Fruit fly (Drosophila melanogaster) whole organism, embryonic: ENCODE data around the gene CG34450.

Experiments used
- ATbp ChIP-seq: fragments of 200-800 bp; sonication (Bioruptor generic); optimal IDR thresholded peaks from 2 replicates; lab custom pipeline; 2017; ENCODE audit warnings: missing biosample characterization, mild to moderate bottlenecking, missing genetic modification characterization, missing genetic modification reagents
- Abd-B ChIP-seq: fragments of 200-800 bp; sonication (Bioruptor generic); optimal IDR thresholded peaks from 2 replicates; lab custom pipeline; 2018; ENCODE audit warnings: missing biosample characterization, mild to moderate bottlenecking, missing genetic modification characterization, moderate library complexity
- Aef1 ChIP-seq: fragments of 200-800 bp; sonication (Bioruptor generic); IDR thresholded peaks from 3 replicates; pipeline ENCODE4 v1.3.6; 2022; ENCODE audit warnings: missing biosample characterization, missing genetic modification characterization
- CG10267 ChIP-seq: fragments of 200-800 bp; sonication (Bioruptor generic); optimal IDR thresholded peaks from 2 replicates; lab custom pipeline; 2018; ENCODE audit warnings: missing biosample characterization, mild to moderate bottlenecking, missing genetic modification characterization, moderate library complexity
- CG10959 ChIP-seq: fragments of 200-800 bp; sonication (Bioruptor generic); IDR thresholded peaks from 2 replicates; pipeline ENCODE4 v1.3.6; 2022; ENCODE audit warnings: missing biosample characterization, missing genetic modification characterization
- CG11560 ChIP-seq: fragments of 200-800 bp; sonication (Bioruptor generic); IDR thresholded peaks from 3 replicates; pipeline ENCODE4 v1.3.6; 2022; ENCODE audit warnings: missing biosample characterization, missing genetic modification characterization
- CG12391 ChIP-seq: fragments of 200-800 bp; sonication (Bioruptor generic); optimal IDR thresholded peaks from 3 replicates; lab custom pipeline; 2018; ENCODE audit warnings: missing biosample characterization, mild to moderate bottlenecking, missing genetic modification characterization, moderate library complexity
- CG12659 ChIP-seq: fragments of 200-800 bp; sonication (Bioruptor generic); optimal IDR thresholded peaks from 3 replicates; lab custom pipeline; 2017; ENCODE audit warnings: mild to moderate bottlenecking, missing biosample characterization, missing genetic modification reagents, missing genetic modification characterization
- CG13624 ChIP-seq: fragments of 200-800 bp; sonication (Bioruptor generic); optimal IDR thresholded peaks from 2 replicates; lab custom pipeline; 2016; ENCODE audit warnings: missing biosample characterization, missing genetic modification characterization
- CG15514 ChIP-seq: fragments of 200-800 bp; sonication (Bioruptor generic); optimal IDR thresholded peaks from 3 replicates; lab custom pipeline; 2017; ENCODE audit warnings: missing biosample characterization, missing genetic modification characterization, mild to moderate bottlenecking, moderate library complexity, missing genetic modification reagents
- CG16779 ChIP-seq: fragments of 200-800 bp; sonication (Bioruptor generic); IDR thresholded peaks from 2 replicates; pipeline ENCODE4 v1.3.6; 2022; ENCODE audit warnings: missing biosample characterization, missing genetic modification characterization
- CG2120 ChIP-seq: fragments of 200-800 bp; sonication (Bioruptor generic); optimal IDR thresholded peaks from 3 replicates; lab custom pipeline; 2016; ENCODE audit warnings: missing biosample characterization, missing genetic modification characterization
- CG43689 ChIP-seq: fragments of 200-800 bp; sonication (Bioruptor generic); IDR thresholded peaks from 2 replicates; pipeline ENCODE4 v1.3.6; 2022; ENCODE audit warnings: missing biosample characterization, missing genetic modification characterization
- CG4617 ChIP-seq: fragments of 200-800 bp; sonication (Bioruptor generic); optimal IDR thresholded peaks from 3 replicates; lab custom pipeline; 2016; ENCODE audit warnings: missing biosample characterization, missing genetic modification characterization, borderline replicate concordance
- CG6791 ChIP-seq: fragments of 200-800 bp; sonication (Bioruptor generic); IDR thresholded peaks from 3 replicates; pipeline ENCODE4 v1.3.6; 2022; ENCODE audit warnings: missing biosample characterization, missing genetic modification characterization; ENCODE audit not compliant: partially characterized antibody
- CG8089 ChIP-seq: fragments of 200-800 bp; sonication (Bioruptor generic); optimal IDR thresholded peaks from 3 replicates; lab custom pipeline; 2016; ENCODE audit warnings: missing biosample characterization, missing genetic modification characterization
- CG8924 ChIP-seq: fragments of 200-800 bp; optimal IDR thresholded peaks from 3 replicates; lab custom pipeline; 2019; ENCODE audit warnings: missing biosample characterization, mild to moderate bottlenecking, missing genetic modification characterization, moderate library complexity
- CG9797 ChIP-seq: fragments of 200-800 bp; sonication (Bioruptor generic); optimal IDR thresholded peaks from 3 replicates; lab custom pipeline; 2018; ENCODE audit warnings: missing biosample characterization, mild to moderate bottlenecking, missing genetic modification characterization
- CG9932 ChIP-seq: fragments of 200-800 bp; sonication (Bioruptor generic); IDR thresholded peaks from 2 replicates; pipeline ENCODE4 v1.3.6; 2022; ENCODE audit warnings: missing biosample characterization, missing genetic modification characterization
- CHES-1-like ChIP-seq: fragments of 200-800 bp; sonication (Bioruptor generic); optimal IDR thresholded peaks from 2 replicates; lab custom pipeline; 2016; ENCODE audit warnings: missing biosample characterization, missing genetic modification characterization
- Camta ChIP-seq: fragments of 200-800 bp; sonication (Bioruptor generic); optimal IDR thresholded peaks from 2 replicates; lab custom pipeline; 2016; ENCODE audit warnings: missing biosample characterization, missing genetic modification characterization
- CoRest ChIP-seq: fragments of 200-800 bp; sonication (Bioruptor generic); optimal IDR thresholded peaks from 3 replicates; lab custom pipeline; 2018; ENCODE audit warnings: missing biosample characterization, mild to moderate bottlenecking, missing genetic modification characterization, moderate library complexity
- E2f2 ChIP-seq: fragments of 200-800 bp; sonication (Bioruptor generic); IDR thresholded peaks from 2 replicates; pipeline ENCODE4 v1.3.6; 2022; ENCODE audit warnings: missing biosample characterization, missing genetic modification characterization
- Eip74EF ChIP-seq, 2 experiments: fragments of 200-800 bp in 1 of 2; fragments of >200 bp in 1 of 2; sonication (Bioruptor generic) in 1 of 2; optimal IDR thresholded peaks; 2 replicates each; lab custom pipeline; 2017 to 2019; ENCODE audit warnings: missing biosample characterization in 2 of 2, missing genetic modification characterization in 2 of 2, mild to moderate bottlenecking in 1 of 2, moderate library complexity in 1 of 2
- Fer1 ChIP-seq: fragments of 200-800 bp; sonication (Bioruptor generic); optimal IDR thresholded peaks from 2 replicates; lab custom pipeline; 2017; ENCODE audit warnings: missing biosample characterization, mild to moderate bottlenecking, missing genetic modification characterization
- Hand ChIP-seq: fragments of 200-800 bp; sonication (Bioruptor generic); optimal IDR thresholded peaks from 2 replicates; lab custom pipeline; 2017; ENCODE audit warnings: mild to moderate bottlenecking, missing biosample characterization, missing genetic modification reagents, missing genetic modification characterization
- HmgD ChIP-seq: fragments of 200-800 bp; sonication (Bioruptor generic); optimal IDR thresholded peaks from 3 replicates; lab custom pipeline; 2016; ENCODE audit warnings: missing biosample characterization, missing genetic modification characterization
- HmgZ ChIP-seq: fragments of 200-800 bp; sonication (Bioruptor generic); optimal IDR thresholded peaks from 2 replicates; lab custom pipeline; 2018; ENCODE audit warnings: missing biosample characterization, mild to moderate bottlenecking, missing genetic modification characterization
- MBD-R2 ChIP-seq: fragments of 200-800 bp; sonication (Bioruptor generic); IDR thresholded peaks from 2 replicates; pipeline ENCODE4 v1.3.6; 2022; ENCODE audit warnings: missing biosample characterization, missing genetic modification characterization
- Mes4 ChIP-seq: fragments of 200-800 bp; sonication (Bioruptor generic); optimal IDR thresholded peaks from 2 replicates; lab custom pipeline; 2016; ENCODE audit warnings: missing biosample characterization, missing genetic modification characterization
- Myb ChIP-seq: fragments of 200-800 bp; sonication (Bioruptor generic); optimal IDR thresholded peaks from 2 replicates; lab custom pipeline; 2016; ENCODE audit warnings: missing biosample characterization, missing genetic modification characterization
- Nf-YC ChIP-seq: fragments of 200-800 bp; optimal IDR thresholded peaks from 3 replicates; lab custom pipeline; 2019; ENCODE audit warnings: missing biosample characterization, mild to moderate bottlenecking, missing genetic modification characterization, moderate library complexity
- cg ChIP-seq: fragments of 200-800 bp; sonication (Bioruptor generic); optimal IDR thresholded peaks from 3 replicates; lab custom pipeline; 2019; ENCODE audit warnings: missing biosample characterization, mild to moderate bottlenecking, missing genetic modification characterization, moderate library complexity
- chn ChIP-seq: fragments of 200-800 bp; sonication (Bioruptor generic); optimal IDR thresholded peaks from 2 replicates; lab custom pipeline; 2016; ENCODE audit warnings: missing biosample characterization, missing genetic modification characterization
- ci ChIP-seq: fragments of 200-800 bp; sonication (Bioruptor generic); IDR thresholded peaks from 3 replicates; pipeline ENCODE4 v1.3.6; 2022; ENCODE audit warnings: missing biosample characterization, missing genetic modification characterization
- crol ChIP-seq: fragments of 200-800 bp; sonication (Bioruptor generic); IDR thresholded peaks from 2 replicates; pipeline ENCODE4 v1.3.6; 2022; ENCODE audit warnings: missing biosample characterization, missing genetic modification characterization
- dan ChIP-seq: fragments of 200-800 bp; sonication (Bioruptor generic); IDR thresholded peaks from 2 replicates; pipeline ENCODE4 v1.3.6; 2022; ENCODE audit warnings: missing biosample characterization, missing genetic modification characterization
- dpn ChIP-seq, 2 experiments: fragments of 200-800 bp; sonication (Bioruptor generic); optimal IDR thresholded peaks; 3 replicates each; lab custom pipeline; 2016; ENCODE audit warnings: missing biosample characterization in 2 of 2, missing genetic modification characterization in 2 of 2
- dysf ChIP-seq: fragments of 200-800 bp; sonication (Bioruptor generic); IDR thresholded peaks from 3 replicates; pipeline ENCODE4 v1.3.6; 2022; ENCODE audit warnings: missing biosample characterization, missing genetic modification characterization
- nerfin-1 ChIP-seq: fragments of 200-800 bp; sonication (Bioruptor generic); optimal IDR thresholded peaks from 3 replicates; lab custom pipeline; 2019; ENCODE audit warnings: missing biosample characterization, mild to moderate bottlenecking, missing genetic modification characterization, moderate library complexity
- nmo ChIP-seq: fragments of 200-800 bp; sonication (Bioruptor generic); optimal IDR thresholded peaks from 2 replicates; lab custom pipeline; 2018; ENCODE audit warnings: missing biosample characterization, mild to moderate bottlenecking, missing genetic modification characterization, moderate library complexity
- peb ChIP-seq: fragments of 200-800 bp; sonication (Bioruptor generic); IDR thresholded peaks from 2 replicates; pipeline ENCODE4 v1.3.6; 2022; ENCODE audit warnings: missing biosample characterization, missing genetic modification characterization
- pita ChIP-seq: fragments of 200-800 bp; sonication (Bioruptor generic); optimal IDR thresholded peaks from 2 replicates; lab custom pipeline; 2017; ENCODE audit warnings: missing biosample characterization, mild to moderate bottlenecking, missing genetic modification characterization
- pnt ChIP-seq: fragments of 200-800 bp; sonication (Bioruptor generic); optimal IDR thresholded peaks from 3 replicates; lab custom pipeline; 2016; ENCODE audit warnings: missing biosample characterization, missing genetic modification characterization
- rib ChIP-seq: fragments of 200-800 bp; sonication (Bioruptor generic); IDR thresholded peaks from 2 replicates; pipeline ENCODE4 v1.3.6; 2022; ENCODE audit warnings: missing biosample characterization, missing genetic modification characterization
- row ChIP-seq: fragments of 200-800 bp; sonication (Bioruptor generic); IDR thresholded peaks from 3 replicates; pipeline ENCODE4 v1.3.6; 2022; ENCODE audit warnings: missing biosample characterization, missing genetic modification characterization
- sd ChIP-seq: fragments of 200-800 bp; sonication (Bioruptor generic); optimal IDR thresholded peaks from 3 replicates; lab custom pipeline; 2018; ENCODE audit warnings: missing biosample characterization, mild to moderate bottlenecking, missing genetic modification characterization, moderate library complexity
- sna ChIP-seq: fragments of 200-800 bp; sonication (Bioruptor generic); IDR thresholded peaks from 2 replicates; pipeline ENCODE4 v1.3.6; 2022; ENCODE audit warnings: missing biosample characterization, missing genetic modification characterization; ENCODE audit not compliant: partially characterized antibody
- trem ChIP-seq: fragments of 200-800 bp; optimal IDR thresholded peaks from 3 replicates; lab custom pipeline; 2019; ENCODE audit warnings: missing biosample characterization, mild to moderate bottlenecking, missing genetic modification characterization, moderate library complexity

Gene CG34450

DNA sequence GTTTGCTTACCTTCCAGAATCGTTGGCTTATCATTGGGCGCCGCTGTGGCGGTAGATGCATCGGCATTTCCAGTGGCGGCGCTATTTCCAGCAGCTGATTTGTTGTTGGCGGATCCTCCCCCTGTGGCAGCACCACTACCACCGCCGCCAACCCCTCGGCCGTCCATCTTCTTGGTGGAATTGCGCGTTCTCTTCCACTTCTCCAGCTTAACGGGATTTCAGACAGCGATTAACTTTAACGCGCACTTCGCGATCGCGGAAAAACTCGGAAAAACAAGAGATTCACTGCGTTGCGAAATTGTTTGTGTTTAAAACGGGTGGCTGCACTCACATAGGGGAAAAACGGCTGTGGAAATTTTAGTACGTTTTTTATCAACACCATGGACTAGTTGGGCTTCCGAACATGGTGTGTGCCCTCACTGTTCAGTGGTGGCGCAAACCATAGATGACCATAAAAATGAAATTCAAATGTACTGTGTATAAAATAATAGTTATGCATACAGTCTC lies 47.5 kb downstream of the CG34450 start, which contains the start of gene c11.1 (continued):
- TF ChIP-seq CG4617 (GFP tag; lab: Kevin White, UChicago) (peak; percentile 45), ATbp (GFP tag; lab: Kevin White, UChicago) (no peak), Myb (GFP tag; lab: Kevin White, UChicago) (peak; percentile 69), HmgZ (tag; lab: Kevin White, UChicago) (peak; percentile 58), HmgD (peak; percentile 49), CHES-1-like (GFP tag; lab: Kevin White, UChicago) (peak; percentile 55), CG8924 (peak; percentile 14), MBD-R2 (peak; percentile 66), Aef1 (peak; percentile 35; the same call in 1 of the 3 replicates), CG12391 (tag; lab: Kevin White, UChicago) (peak; percentile 31), CG9797 (GFP tag; lab: Kevin White, UChicago) (peak; percentile 73), dan (GFP tag; lab: Robert Waterston, UW) (no peak), sna (GFP tag; lab: Robert Waterston, UW) (0 out of 2 replicates have a peak, but pooled peaks have one; percentile 35), sd (peak; percentile 70), CG9932 (no peak; the same call in 1 of the 2 replicates), crol (GFP tag; lab: Robert Waterston, UW) (peak; percentile 51), Camta (GFP tag; lab: Kevin White, UChicago) (no peak), ci (peak; percentile 34; the same call in 1 of the 3 replicates), nmo (GFP tag; lab: Kevin White, UChicago) (peak; percentile 30), CG8089 (GFP tag; lab: Kevin White, UChicago) (no peak), Hand (GFP tag; lab: Kevin White, UChicago) (no peak), CG10959 (GFP tag; lab: Robert Waterston, UW) (no peak), cg (GFP tag; lab: Kevin White, UChicago) (peak; percentile 35), CG16779 (no peak), peb (GFP tag; lab: Robert Waterston, UW) (no peak), CG2120 (GFP tag; lab: Kevin White, UChicago) (peak; percentile 32), CG13624 (GFP tag; lab: Kevin White, UChicago) (peak; percentile 41), nerfin-1 (tag; lab: Kevin White, UChicago) (peak; percentile 97), row (GFP tag; lab: Robert Waterston, UW) (peak; percentile 35; the same call in 2 of the 3 replicates), trem (tag; lab: Kevin White, UChicago) (peak; percentile 50), CG11560 (tag; lab: Robert Waterston, UW) (peak; percentile 42; the same call in 1 of the 3 replicates), CG12659 (peak; percentile 64), pnt (no peak), CG15514 (GFP tag; lab: Kevin White, UChicago) (peak; percentile 36), dysf (GFP tag; lab: Robert Waterston, UW) (peak; percentile 39; the same call in 1 of the 3 replicates), Mes4 (no peak), Nf-YC (peak; percentile 59), Fer1 (GFP tag; lab: Kevin White, UChicago) (peak; percentile 16), pita (GFP tag; lab: Kevin White, UChicago) (peak; percentile 87), CG10267 (tag; lab: Kevin White, UChicago) (peak; percentile 4), dpn (GFP tag; optimal IDR thresholded peaks at IDR 0.05; lab: Kevin White, UChicago) (peak in 1 of 2 experiments; percentile 5), CoRest (tag; lab: Kevin White, UChicago) (peak; percentile 24), E2f2 (GFP tag; lab: Robert Waterston, UW) (peak; percentile 74), rib (GFP tag; lab: Robert Waterston, UW) (no peak), Abd-B (GFP tag; lab: Kevin White, UChicago) (peak; percentile 88), chn (GFP tag; lab: Kevin White, UChicago) (peak; percentile 31), CG6791 (0 out of 3 replicates have a peak, but pooled peaks have one; percentile 43), CG43689 (GFP tag; lab: Robert Waterston, UW) (no peak), Eip74EF (GFP tag; optimal IDR thresholded peaks at IDR 0.05; lab: Kevin White, UChicago) (no peak)
